Worm (Caenorhabditis elegans) whole organism, late embryonic: ENCODE results near the gene C42C1.3.
A peak's percentile ranks its signal among the peaks of the same experiment; 100 is the strongest.

ENCODE experiments used
- Y22D7AL.16 ChIP-seq: sonication (generic microtip); optimal IDR thresholded peaks from 2 replicates; lab custom pipeline; 2016; ENCODE audit warnings: missing genetic modification characterization, missing compliant biosample characterization
- ahr-1 ChIP-seq: sonication (generic microtip); optimal IDR thresholded peaks from 2 replicates; lab custom pipeline; 2016; ENCODE audit warnings: missing genetic modification characterization, missing compliant biosample characterization
- ama-1 ChIP-seq: fragments of 150-350 bp; optimal IDR thresholded peaks from 2 replicates; lab custom pipeline; 2014
- ceh-18 ChIP-seq: sonication (generic microtip); optimal IDR thresholded peaks from 2 replicates; lab custom pipeline; 2016; ENCODE audit warnings: missing genetic modification characterization, missing compliant biosample characterization
- ceh-24 ChIP-seq: sonication (generic microtip); optimal IDR thresholded peaks from 2 replicates; lab custom pipeline; 2016; ENCODE audit warnings: mild to moderate bottlenecking, missing genetic modification characterization, missing compliant biosample characterization
- ceh-31 ChIP-seq: sonication (generic microtip); optimal IDR thresholded peaks from 2 replicates; lab custom pipeline; 2016; ENCODE audit warnings: missing genetic modification characterization, missing compliant biosample characterization
- ceh-34 ChIP-seq: sonication (generic microtip); optimal IDR thresholded peaks from 2 replicates; lab custom pipeline; 2016; ENCODE audit warnings: mild to moderate bottlenecking, missing genetic modification characterization, missing compliant biosample characterization
- ceh-45 ChIP-seq: fragments of 200-800 bp; sonication (Bioruptor generic); IDR thresholded peaks from 2 replicates; pipeline ENCODE4 v1.3.6; 2022; ENCODE audit warnings: missing genetic modification reagents, missing genetic modification characterization, missing compliant biosample characterization
- ceh-6 ChIP-seq: fragments of 200-800 bp; sonication (Bioruptor generic); optimal IDR thresholded peaks from 2 replicates; lab custom pipeline; 2018; ENCODE audit warnings: mild to moderate bottlenecking, missing genetic modification characterization, missing compliant biosample characterization
- elt-2 ChIP-seq: sonication (generic microtip); optimal IDR thresholded peaks from 2 replicates; lab custom pipeline; 2016; ENCODE audit warnings: missing genetic modification reagents, missing genetic modification characterization, missing compliant biosample characterization
- elt-4 ChIP-seq: sonication (generic microtip); optimal IDR thresholded peaks from 2 replicates; lab custom pipeline; 2016; ENCODE audit warnings: missing genetic modification characterization, missing compliant biosample characterization
- ets-4 ChIP-seq: sonication (generic microtip); optimal IDR thresholded peaks from 2 replicates; lab custom pipeline; 2016; ENCODE audit warnings: missing genetic modification characterization, missing compliant biosample characterization
- fax-1 ChIP-seq: sonication (generic microtip); optimal IDR thresholded peaks from 2 replicates; lab custom pipeline; 2016; ENCODE audit warnings: missing genotype, missing genetic modification characterization, missing compliant biosample characterization
- fkh-10 ChIP-seq: fragments of 150-350 bp; optimal IDR thresholded peaks from 2 replicates; lab custom pipeline; 2014; ENCODE audit warnings: missing biosample characterization, missing genetic modification reagents, missing genetic modification characterization
- hlh-13 ChIP-seq: fragments of 200-800 bp; sonication (Bioruptor generic); optimal IDR thresholded peaks from 2 replicates; lab custom pipeline; 2018; ENCODE audit warnings: mild to moderate bottlenecking, missing genetic modification characterization, missing compliant biosample characterization
- hlh-15 ChIP-seq: sonication (generic microtip); optimal IDR thresholded peaks from 2 replicates; lab custom pipeline; 2016; ENCODE audit warnings: missing genetic modification characterization, missing compliant biosample characterization
- hlh-30 ChIP-seq: sonication (generic microtip); optimal IDR thresholded peaks from 2 replicates; lab custom pipeline; 2017; ENCODE audit warnings: antibody characterized with exemption, missing genetic modification characterization, missing compliant biosample characterization; ENCODE audit not compliant: insufficient read depth
- lim-6 ChIP-seq: sonication (generic microtip); optimal IDR thresholded peaks from 2 replicates; lab custom pipeline; 2016; ENCODE audit warnings: missing genetic modification characterization, missing compliant biosample characterization
- mec-3 ChIP-seq: sonication (generic microtip); optimal IDR thresholded peaks from 2 replicates; lab custom pipeline; 2016; ENCODE audit warnings: borderline replicate concordance, missing genetic modification characterization, missing compliant biosample characterization
- nhr-11 ChIP-seq: fragments of 150-350 bp; optimal IDR thresholded peaks from 2 replicates; lab custom pipeline; 2014; ENCODE audit warnings: missing biosample characterization, missing genetic modification characterization
- odd-2 ChIP-seq: sonication (generic microtip); optimal IDR thresholded peaks from 2 replicates; lab custom pipeline; 2017; ENCODE audit warnings: antibody characterized with exemption, mild to moderate bottlenecking, missing genetic modification characterization, missing compliant biosample characterization
- pag-3 ChIP-seq: sonication (generic microtip); optimal IDR thresholded peaks from 2 replicates; lab custom pipeline; 2016; ENCODE audit warnings: missing compliant biosample characterization, missing genetic modification characterization, borderline replicate concordance
- pat-9 ChIP-seq: fragments of 200-800 bp; sonication (Bioruptor generic); optimal IDR thresholded peaks from 2 replicates; lab custom pipeline; 2018; ENCODE audit warnings: mild to moderate bottlenecking, missing genetic modification characterization, moderate library complexity, missing compliant biosample characterization
- pax-1 ChIP-seq: fragments of 150-350 bp; optimal IDR thresholded peaks from 2 replicates; lab custom pipeline; 2014; ENCODE audit warnings: missing biosample characterization, missing genetic modification characterization
- pqm-1 ChIP-seq: sonication (generic microtip); optimal IDR thresholded peaks from 2 replicates; lab custom pipeline; 2016; ENCODE audit warnings: missing genetic modification characterization, missing compliant biosample characterization
- ref-2 ChIP-seq: sonication (generic microtip); optimal IDR thresholded peaks from 2 replicates; lab custom pipeline; 2016; ENCODE audit warnings: missing genetic modification characterization, missing compliant biosample characterization
- syd-9 ChIP-seq: sonication (generic microtip); optimal IDR thresholded peaks from 2 replicates; lab custom pipeline; 2016; ENCODE audit warnings: mild to moderate bottlenecking, missing genetic modification characterization, moderate library complexity, missing compliant biosample characterization
- tbx-2 ChIP-seq: sonication (generic microtip); optimal IDR thresholded peaks from 2 replicates; lab custom pipeline; 2016; ENCODE audit warnings: missing genetic modification characterization, missing compliant biosample characterization
- tbx-7 ChIP-seq: sonication (generic microtip); optimal IDR thresholded peaks from 2 replicates; lab custom pipeline; 2016; ENCODE audit warnings: missing genotype, missing genetic modification characterization, missing compliant biosample characterization
- unc-42 ChIP-seq: sonication (generic microtip); optimal IDR thresholded peaks from 2 replicates; lab custom pipeline; 2016; ENCODE audit warnings: missing genotype, missing genetic modification characterization, missing compliant biosample characterization
- unc-55 ChIP-seq: sonication (generic microtip); optimal IDR thresholded peaks from 2 replicates; lab custom pipeline; 2017; ENCODE audit warnings: missing biosample characterization, missing genetic modification reagents, missing genetic modification characterization
- zip-5 ChIP-seq: sonication (generic microtip); optimal IDR thresholded peaks from 2 replicates; lab custom pipeline; 2016; ENCODE audit warnings: missing genetic modification characterization, missing compliant biosample characterization

Gene C42C1.3

DNA sequence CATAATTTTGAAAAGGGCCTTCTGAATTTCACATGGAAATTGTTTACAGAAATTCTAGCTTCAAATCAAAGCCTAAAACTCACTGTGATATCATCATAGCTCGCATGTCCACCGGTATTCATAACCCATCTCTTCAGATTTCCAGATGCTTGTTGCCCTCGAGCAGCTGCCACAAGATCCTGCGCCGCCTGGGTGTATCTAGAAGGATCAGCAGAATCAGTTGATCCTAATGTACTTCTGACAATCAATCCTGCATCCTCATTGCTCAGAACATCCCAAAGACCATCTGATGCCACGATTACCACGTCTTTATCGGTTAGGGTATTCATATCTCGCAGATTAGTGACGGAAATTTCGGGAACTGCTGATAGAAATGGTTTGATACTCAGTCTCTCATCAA is 4.4 kb downstream of the C42C1.3 start:
- no peak for TF ChIP-seq fkh-10 (GFP tag; lab: Kevin White, UChicago)

DNA sequence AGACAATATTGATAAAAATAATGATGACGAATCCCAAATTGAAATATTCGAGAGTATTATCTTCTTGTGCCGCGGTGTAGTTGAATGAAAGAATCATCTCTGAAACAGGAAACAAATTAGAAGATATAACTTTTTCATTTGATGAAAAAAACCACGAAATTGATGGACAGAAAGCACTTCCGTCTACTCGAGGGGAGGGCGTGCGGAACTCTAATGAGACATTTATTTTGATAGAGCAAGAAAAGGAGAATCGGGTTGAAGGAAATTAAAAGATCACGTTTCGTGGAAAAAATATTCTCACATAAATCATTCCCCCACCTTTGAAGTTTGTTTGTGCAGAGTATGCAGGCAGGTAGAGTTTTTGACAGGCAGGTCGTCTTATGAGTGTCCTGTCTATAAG is 8.9 kb downstream of the C42C1.3 start, which contains the start of gene sre-14:
Gene sre-14, minus strand, starts transcription at position 101 of the 400 bp plus-strand sequence.
- TF ChIP-seq ceh-45 (GFP tag; lab: Robert Waterston, UW), result no peak
- TF ChIP-seq ref-2 (tag; lab: Kevin White, UChicago), result no peak
- no peak for TF ChIP-seq zip-5 (tag; lab: Kevin White, UChicago)
- TF ChIP-seq pax-1 (tag; lab: Kevin White, UChicago), result no peak
- TF ChIP-seq elt-4 (tag; lab: Kevin White, UChicago), result no peak
- TF ChIP-seq ceh-24, result no peak
- no peak for TF ChIP-seq tbx-7 (tag; lab: Kevin White, UChicago)
- TF ChIP-seq syd-9 (tag; lab: Kevin White, UChicago), result no peak
- no peak for TF ChIP-seq fax-1 (tag; lab: Kevin White, UChicago)
- no peak for TF ChIP-seq ahr-1 (tag; lab: Kevin White, UChicago)
- TF ChIP-seq ets-4 (tag; lab: Kevin White, UChicago), result no peak
- no peak for TF ChIP-seq ceh-6 (GFP tag; lab: Kevin White, UChicago)
- TF ChIP-seq pag-3 (tag; lab: Kevin White, UChicago), result no peak
- no peak for TF ChIP-seq ceh-34 (tag; lab: Kevin White, UChicago)
- TF ChIP-seq fkh-10 (GFP tag; lab: Kevin White, UChicago), result no peak
- no peak for TF ChIP-seq hlh-13 (GFP tag; lab: Kevin White, UChicago)
- no peak for TF ChIP-seq unc-42 (tag; lab: Kevin White, UChicago)
- TF ChIP-seq, all 69 proteins: peak for 0

DNA sequence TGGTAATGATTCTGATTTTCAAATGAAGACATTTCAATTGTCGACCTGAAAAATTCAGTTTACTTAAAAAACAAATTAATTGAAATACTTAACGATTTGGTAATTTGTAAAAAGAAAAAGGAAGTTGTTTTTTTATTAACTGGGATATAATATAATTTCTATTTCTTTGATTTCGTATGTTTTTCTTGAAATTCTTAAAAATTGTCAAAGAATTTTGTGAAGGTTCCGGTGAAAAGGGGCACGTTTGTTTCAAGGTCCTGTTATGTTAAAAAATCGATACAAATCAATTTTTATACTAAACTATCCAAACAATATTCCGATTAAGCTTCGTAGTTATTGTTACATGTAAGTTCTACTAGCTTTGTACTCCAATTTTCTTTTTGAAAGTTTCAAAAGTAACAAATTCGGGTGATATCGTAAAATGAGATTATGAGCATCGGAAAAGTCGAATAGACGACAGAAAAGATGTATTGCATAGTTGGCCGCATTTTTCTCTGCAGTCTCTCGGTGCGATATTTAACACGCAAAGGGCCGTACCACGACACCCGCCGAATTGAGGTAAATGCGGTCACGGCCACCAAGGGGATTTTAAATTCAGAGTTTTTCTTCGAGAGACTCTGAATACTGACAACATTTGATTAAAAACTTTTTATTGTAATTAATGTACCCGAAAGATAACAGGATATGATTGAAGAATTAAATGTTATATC is 11.0 kb downstream of the C42C1.3 start, which contains the start of gene Y39C12A.9:
Gene Y39C12A.9, minus strand, starts transcription at position 51 of the 710 bp plus-strand sequence.
- TF ChIP-seq hlh-15 (tag; lab: Kevin White, UChicago) (no peak), nhr-11 (tag; lab: Kevin White, UChicago) (no peak), ama-1 (lab: Kevin White, UChicago) (no peak), unc-42 (tag; lab: Kevin White, UChicago) (peak; percentile 8), hlh-13 (GFP tag; lab: Kevin White, UChicago) (no peak), ceh-34 (tag; lab: Kevin White, UChicago) (peak; percentile 4), ceh-6 (GFP tag; lab: Kevin White, UChicago) (no peak), ceh-31 (peak; percentile 8), tbx-7 (tag; lab: Kevin White, UChicago) (no peak), tbx-2 (tag; lab: Kevin White, UChicago) (peak; percentile 40)
- TF ChIP-seq, all 69 proteins: peak for 4

DNA sequence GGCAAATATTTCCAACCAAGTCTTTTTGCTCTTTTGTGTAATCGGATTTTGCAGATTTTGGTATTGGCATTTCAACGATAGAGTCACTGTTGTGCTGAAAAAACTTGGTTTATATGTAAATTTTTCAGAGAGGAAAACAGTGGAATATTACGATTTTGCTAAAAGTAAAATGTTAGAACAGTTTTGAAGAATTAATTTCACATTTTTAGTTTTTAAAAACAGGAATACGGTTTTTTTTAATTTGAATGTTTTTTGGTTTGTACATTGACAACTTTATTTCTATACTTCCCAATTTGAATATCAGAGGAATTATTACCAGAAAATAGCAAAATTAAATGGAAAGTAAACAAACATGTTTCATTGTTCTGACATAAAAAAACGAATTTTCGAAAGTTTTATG is 17.7 kb downstream of the C42C1.3 start, which contains the start of gene dnj-26:
Gene dnj-26, minus strand, starts transcription at position 101 of the 400 bp plus-strand sequence.
- TF ChIP-seq elt-2 (tag; lab: Kevin White, UChicago), result no peak
- TF ChIP-seq unc-55 (GFP tag; lab: Kevin White, UChicago), result no peak
- TF ChIP-seq lim-6 (tag; lab: Kevin White, UChicago), result no peak
- no peak for TF ChIP-seq odd-2 (tag; lab: Kevin White, UChicago)
- no peak for TF ChIP-seq unc-42 (tag; lab: Kevin White, UChicago)
- TF ChIP-seq mec-3 (tag; lab: Kevin White, UChicago), result no peak
- TF ChIP-seq, all 69 proteins: peak for 0

DNA sequence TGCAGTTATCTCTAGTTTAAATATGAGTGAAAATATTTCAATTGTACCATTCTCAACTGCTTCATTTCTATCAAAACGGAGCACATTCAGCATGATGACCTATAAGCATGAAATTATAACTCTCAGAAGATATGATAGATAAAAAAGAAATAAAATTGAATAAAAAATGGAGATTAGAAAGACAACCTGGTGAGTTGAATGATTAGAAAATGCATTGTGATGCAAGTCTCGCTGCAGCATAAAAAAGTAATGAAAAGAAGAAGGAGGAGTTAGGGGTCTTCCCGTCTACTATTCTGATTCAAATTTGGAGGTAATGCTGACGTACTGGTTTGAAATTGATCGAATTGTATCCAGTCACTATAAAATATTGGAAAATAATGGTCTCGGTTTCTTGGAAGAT is 25.6 kb downstream of the C42C1.3 start, which contains the start of gene sre-15:
Gene sre-15, minus strand, starts transcription at position 101 of the 400 bp plus-strand sequence.
- TF ChIP-seq tbx-7 (tag; lab: Kevin White, UChicago) (no peak), ceh-34 (tag; lab: Kevin White, UChicago) (no peak), ceh-18 (tag; lab: Kevin White, UChicago) (no peak), pqm-1 (no peak)

DNA sequence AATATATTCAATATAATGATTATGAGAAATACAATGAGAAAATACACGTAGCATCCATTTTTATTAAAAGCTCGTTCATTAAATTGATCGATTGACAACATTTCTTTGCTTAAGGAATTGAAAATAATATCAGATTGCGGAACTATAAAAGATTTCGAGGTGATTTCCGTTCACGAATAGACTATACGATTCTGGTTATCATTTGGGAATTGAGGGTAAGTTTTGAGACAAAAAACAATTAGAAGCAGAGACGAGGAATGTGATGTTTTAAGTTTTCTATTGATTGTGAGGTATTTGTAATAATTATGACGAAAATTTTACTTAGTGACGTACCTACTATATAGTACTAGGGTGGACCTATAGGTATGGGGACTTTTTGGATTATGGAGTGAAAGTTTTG is 31.4 kb downstream of the C42C1.3 start, which contains the start of gene sre-19:
Gene sre-19, minus strand, starts transcription at position 101 of the 400 bp plus-strand sequence.
- TF ChIP-seq ceh-31, result no peak
- no peak for TF ChIP-seq pat-9 (tag; lab: Kevin White, UChicago)
- no peak for TF ChIP-seq ceh-34 (tag; lab: Kevin White, UChicago)
- no peak for TF ChIP-seq ets-4 (tag; lab: Kevin White, UChicago)
- no peak for TF ChIP-seq Y22D7AL.16
- no peak for TF ChIP-seq ceh-6 (GFP tag; lab: Kevin White, UChicago)
- TF ChIP-seq elt-4 (tag; lab: Kevin White, UChicago), result no peak
- no peak for TF ChIP-seq hlh-30 (tag; lab: Kevin White, UChicago)
- TF ChIP-seq, all 69 proteins: peak for 0
